Fruit fly (Drosophila melanogaster) whole organism, embryonic: ENCODE data around the gene rasp.

Source experiments
- BEAF-32 ChIP-seq: fragments of 200-800 bp; sonication (Bioruptor generic); optimal IDR thresholded peaks from 3 replicates; lab custom pipeline; 2017; ENCODE audit warnings: missing biosample characterization, missing genetic modification characterization, mild to moderate bottlenecking, moderate library complexity, missing genetic modification reagents
- CG10267 ChIP-seq: fragments of 200-800 bp; sonication (Bioruptor generic); optimal IDR thresholded peaks from 2 replicates; lab custom pipeline; 2018; ENCODE audit warnings: missing biosample characterization, mild to moderate bottlenecking, missing genetic modification characterization, moderate library complexity
- CG11085 ChIP-seq: fragments of 200-800 bp; sonication (Bioruptor generic); IDR thresholded peaks from 2 replicates; pipeline ENCODE4 v1.3.6; 2022; ENCODE audit warnings: missing biosample characterization, missing genetic modification characterization
- CG12942 ChIP-seq: fragments of 200-800 bp; sonication (Bioruptor generic); optimal IDR thresholded peaks from 3 replicates; lab custom pipeline; 2016; ENCODE audit warnings: missing biosample characterization, missing genetic modification characterization
- CG13287 ChIP-seq: fragments of 200-800 bp; sonication (Bioruptor generic); IDR thresholded peaks from 2 replicates; pipeline ENCODE4 v1.3.6; 2022; ENCODE audit warnings: missing biosample characterization, missing genetic modification characterization; ENCODE audit not compliant: partially characterized antibody
- CG13296 ChIP-seq: fragments of 200-800 bp; sonication (Bioruptor generic); optimal IDR thresholded peaks from 3 replicates; lab custom pipeline; 2018; ENCODE audit warnings: missing biosample characterization, mild to moderate bottlenecking, missing genetic modification characterization
- CG13424 ChIP-seq: fragments of 200-800 bp; sonication (Bioruptor generic); optimal IDR thresholded peaks from 2 replicates; lab custom pipeline; 2019; ENCODE audit warnings: missing biosample characterization, mild to moderate bottlenecking, missing genetic modification characterization, moderate library complexity
- CG14667 ChIP-seq: fragments of 200-800 bp; sonication (Bioruptor generic); IDR thresholded peaks from 2 replicates; pipeline ENCODE4 v1.3.6; 2022; ENCODE audit warnings: missing biosample characterization, missing genetic modification characterization
- CG14860 ChIP-seq: fragments of 200-800 bp; sonication (Bioruptor generic); IDR thresholded peaks from 3 replicates; pipeline ENCODE4 v1.3.6; 2022; ENCODE audit warnings: missing biosample characterization, missing genetic modification characterization; ENCODE audit not compliant: partially characterized antibody
- CG2202 ChIP-seq: fragments of 200-800 bp; sonication (Bioruptor generic); optimal IDR thresholded peaks from 2 replicates; lab custom pipeline; 2018; ENCODE audit warnings: missing biosample characterization, mild to moderate bottlenecking, missing genetic modification characterization
- CG31365 ChIP-seq: fragments of 200-800 bp; sonication (Bioruptor generic); optimal IDR thresholded peaks from 2 replicates; lab custom pipeline; 2018; ENCODE audit warnings: missing biosample characterization, mild to moderate bottlenecking, missing genetic modification characterization
- CG31388 ChIP-seq: fragments of 200-800 bp; sonication (Bioruptor generic); optimal IDR thresholded peaks from 2 replicates; lab custom pipeline; 2016; ENCODE audit warnings: missing biosample characterization, missing genetic modification characterization
- CG4328 ChIP-seq: fragments of 200-800 bp; sonication (Bioruptor generic); optimal IDR thresholded peaks from 3 replicates; lab custom pipeline; 2017; ENCODE audit warnings: missing biosample characterization, missing genetic modification reagents, missing genetic modification characterization
- CG4707 ChIP-seq: fragments of 200-800 bp; sonication (Bioruptor generic); optimal IDR thresholded peaks from 2 replicates; lab custom pipeline; 2018; ENCODE audit warnings: missing biosample characterization, mild to moderate bottlenecking, missing genetic modification characterization, moderate library complexity
- CG5245 ChIP-seq: fragments of 200-800 bp; sonication (Bioruptor generic); optimal IDR thresholded peaks from 3 replicates; lab custom pipeline; 2016; ENCODE audit warnings: missing biosample characterization, missing genetic modification characterization
- CG9437 ChIP-seq: fragments of 200-800 bp; sonication (Bioruptor generic); optimal IDR thresholded peaks from 2 replicates; lab custom pipeline; 2018; ENCODE audit warnings: missing biosample characterization, mild to moderate bottlenecking, missing genetic modification characterization
- CG9932 ChIP-seq: fragments of 200-800 bp; sonication (Bioruptor generic); IDR thresholded peaks from 2 replicates; pipeline ENCODE4 v1.3.6; 2022; ENCODE audit warnings: missing biosample characterization, missing genetic modification characterization
- Dad ChIP-seq: fragments of 200-800 bp; sonication (Bioruptor generic); optimal IDR thresholded peaks from 3 replicates; lab custom pipeline; 2016; ENCODE audit warnings: missing biosample characterization, missing genetic modification characterization
- Eip74EF ChIP-seq, 2 experiments: fragments of 200-800 bp in 1 of 2; fragments of >200 bp in 1 of 2; sonication (Bioruptor generic) in 1 of 2; optimal IDR thresholded peaks; 2 replicates each; lab custom pipeline; 2017 to 2019; ENCODE audit warnings: missing biosample characterization in 2 of 2, missing genetic modification characterization in 2 of 2, mild to moderate bottlenecking in 1 of 2, moderate library complexity in 1 of 2
- H15 ChIP-seq: fragments of 200-800 bp; sonication (Bioruptor generic); IDR thresholded peaks from 3 replicates; pipeline ENCODE4 v1.3.6; 2022; ENCODE audit warnings: missing biosample characterization, missing genetic modification characterization
- HLH3B ChIP-seq: fragments of 200-800 bp; sonication (Bioruptor generic); IDR thresholded peaks from 2 replicates; pipeline ENCODE4 v1.3.6; 2022; ENCODE audit warnings: missing biosample characterization, missing genetic modification characterization
- Hr51 ChIP-seq, 2 experiments: fragments of 200-800 bp; sonication (Bioruptor generic); optimal IDR thresholded peaks; 2 replicates in 1 of 2; 3 replicates in 1 of 2; lab custom pipeline; 2016 to 2018; ENCODE audit warnings: missing biosample characterization in 2 of 2, missing genetic modification characterization in 2 of 2, mild to moderate bottlenecking in 1 of 2, moderate library complexity in 1 of 2
- Lim3 ChIP-seq: fragments of 200-800 bp; sonication (Bioruptor generic); IDR thresholded peaks from 2 replicates; pipeline ENCODE4 v1.3.6; 2022; ENCODE audit warnings: missing biosample characterization, missing genetic modification characterization
- Mes4 ChIP-seq: fragments of 200-800 bp; sonication (Bioruptor generic); optimal IDR thresholded peaks from 2 replicates; lab custom pipeline; 2016; ENCODE audit warnings: missing biosample characterization, missing genetic modification characterization
- NK7.1 ChIP-seq: fragments of 200-800 bp; sonication (Bioruptor generic); optimal IDR thresholded peaks from 3 replicates; lab custom pipeline; 2016; ENCODE audit warnings: missing biosample characterization, missing genetic modification characterization
- Oli ChIP-seq: fragments of 200-800 bp; sonication (Bioruptor generic); optimal IDR thresholded peaks from 2 replicates; lab custom pipeline; 2018; ENCODE audit warnings: missing biosample characterization, mild to moderate bottlenecking, missing genetic modification characterization, moderate library complexity
- Poxn ChIP-seq: fragments of 200-800 bp; sonication (Bioruptor generic); IDR thresholded peaks from 2 replicates; pipeline ENCODE4 v1.3.6; 2022; ENCODE audit warnings: missing biosample characterization, missing genetic modification characterization
- Sry-β ChIP-seq: fragments of 200-800 bp; sonication (Bioruptor generic); optimal IDR thresholded peaks from 2 replicates; lab custom pipeline; 2018; ENCODE audit warnings: missing biosample characterization, mild to moderate bottlenecking, missing genetic modification characterization, moderate library complexity
- TFAM ChIP-seq: fragments of 200-800 bp; sonication (Bioruptor generic); optimal IDR thresholded peaks from 2 replicates; lab custom pipeline; 2017; ENCODE audit warnings: missing biosample characterization, missing genetic modification characterization, inconsistent platforms
- YL-1 ChIP-seq: fragments of 200-800 bp; sonication (Bioruptor generic); optimal IDR thresholded peaks from 3 replicates; lab custom pipeline; 2017; ENCODE audit warnings: missing biosample characterization, mild to moderate bottlenecking, missing genetic modification characterization
- ash1 ChIP-seq: fragments of 200-800 bp; sonication (Bioruptor generic); optimal IDR thresholded peaks from 2 replicates; lab custom pipeline; 2018; ENCODE audit warnings: missing biosample characterization, mild to moderate bottlenecking, missing genetic modification characterization
- bigmax ChIP-seq: fragments of 200-800 bp; sonication (Bioruptor generic); optimal IDR thresholded peaks from 2 replicates; lab custom pipeline; 2018; ENCODE audit warnings: missing biosample characterization, mild to moderate bottlenecking, missing genetic modification characterization
- dati ChIP-seq: fragments of 200-800 bp; sonication (Bioruptor generic); IDR thresholded peaks from 2 replicates; pipeline ENCODE4 v1.3.6; 2022; ENCODE audit warnings: missing biosample characterization, missing genetic modification characterization
- disco-r ChIP-seq: fragments of 200-800 bp; sonication (Bioruptor generic); optimal IDR thresholded peaks from 2 replicates; lab custom pipeline; 2016; ENCODE audit warnings: missing biosample characterization, missing genetic modification characterization
- fd3F ChIP-seq: fragments of 200-800 bp; sonication (Bioruptor generic); optimal IDR thresholded peaks from 2 replicates; lab custom pipeline; 2018; ENCODE audit warnings: missing biosample characterization, mild to moderate bottlenecking, missing genetic modification characterization, moderate library complexity
- fru ChIP-seq: fragments of >200 bp; optimal IDR thresholded peaks from 2 replicates; lab custom pipeline; 2017
- kah ChIP-seq: fragments of 200-800 bp; sonication (Bioruptor generic); optimal IDR thresholded peaks from 2 replicates; lab custom pipeline; 2018; ENCODE audit warnings: missing biosample characterization, mild to moderate bottlenecking, missing genetic modification characterization
- kay ChIP-seq: fragments of 200-800 bp; sonication (Bioruptor generic); optimal IDR thresholded peaks from 2 replicates; lab custom pipeline; 2016; ENCODE audit warnings: missing biosample characterization, missing genetic modification characterization
- ken ChIP-seq: fragments of 200-800 bp; sonication (Bioruptor generic); IDR thresholded peaks from 3 replicates; pipeline ENCODE4 v1.3.6; 2022; ENCODE audit warnings: missing biosample characterization, missing genetic modification characterization
- lilli ChIP-seq: fragments of 200-800 bp; sonication (Bioruptor generic); optimal IDR thresholded peaks from 3 replicates; lab custom pipeline; 2016; ENCODE audit warnings: missing biosample characterization, missing genetic modification characterization
- lmd ChIP-seq: fragments of 200-800 bp; sonication (Bioruptor generic); IDR thresholded peaks from 2 replicates; pipeline ENCODE4 v1.3.6; 2022; ENCODE audit warnings: missing biosample characterization, missing genetic modification characterization
- onecut ChIP-seq: fragments of 200-800 bp; sonication (Bioruptor generic); IDR thresholded peaks from 2 replicates; pipeline ENCODE4 v1.3.6; 2022; ENCODE audit warnings: missing biosample characterization, missing genetic modification characterization
- pan ChIP-seq, 4 experiments: fragments of >200 bp in 3 of 4; fragments of 200-800 bp in 1 of 4; sonication (Bioruptor generic) in 1 of 4; optimal IDR thresholded peaks in 3 of 4; IDR thresholded peaks in 1 of 4; 2 replicates each; pipeline versions ENCODE4 v1.3.6 to Lab custom; 2017 to 2022; ENCODE audit warnings: missing biosample characterization in 2 of 4, missing genetic modification characterization in 2 of 4, mixed read lengths in 1 of 4
- sens-2 ChIP-seq: fragments of 200-800 bp; sonication (Bioruptor generic); IDR thresholded peaks from 2 replicates; pipeline ENCODE4 v1.3.6; 2022; ENCODE audit warnings: missing biosample characterization, missing genetic modification characterization
- tap ChIP-seq: fragments of 200-800 bp; optimal IDR thresholded peaks from 3 replicates; lab custom pipeline; 2019; ENCODE audit warnings: missing biosample characterization, mild to moderate bottlenecking, missing genetic modification characterization, moderate library complexity
- tgo ChIP-seq: fragments of 200-800 bp; sonication (Bioruptor generic); IDR thresholded peaks from 3 replicates; pipeline ENCODE4 v1.3.6; 2022; ENCODE audit warnings: missing biosample characterization, missing genetic modification characterization
- tio ChIP-seq: fragments of 200-800 bp; sonication (Bioruptor generic); optimal IDR thresholded peaks from 2 replicates; lab custom pipeline; 2017; ENCODE audit warnings: missing biosample characterization, missing genetic modification characterization, inconsistent platforms
- tup ChIP-seq: fragments of 200-800 bp; sonication (Bioruptor generic); optimal IDR thresholded peaks from 2 replicates; lab custom pipeline; 2016; ENCODE audit warnings: missing biosample characterization, mild to moderate bottlenecking, missing genetic modification characterization, moderate library complexity
- vvl ChIP-seq: fragments of 200-800 bp; sonication (Bioruptor generic); IDR thresholded peaks from 2 replicates; pipeline ENCODE4 v1.3.6; 2022; ENCODE audit warnings: missing biosample characterization, missing genetic modification characterization
- wek ChIP-seq: fragments of 200-800 bp; sonication (Bioruptor generic); optimal IDR thresholded peaks from 3 replicates; lab custom pipeline; 2018; ENCODE audit warnings: missing biosample characterization, mild to moderate bottlenecking, missing genetic modification characterization, moderate library complexity

The rasp gene

dm6 chr3L:3127544-3127943 lies 34.4 kb upstream of the rasp start, which contains the start of gene promL (continued):
- no peak for TF ChIP-seq CG11085 (GFP tag; lab: Robert Waterston, UW)
- TF ChIP-seq CG13424: peak; percentile 29
- peak; percentile 32 for TF ChIP-seq ash1 (GFP tag; lab: Kevin White, UChicago)
- peak in 1 of 2 experiments; percentile 48 for TF ChIP-seq Eip74EF (GFP tag; optimal IDR thresholded peaks at IDR 0.05; lab: Kevin White, UChicago)
- peak; percentile 2 for TF ChIP-seq CG2202
- TF ChIP-seq sens-2: no peak
- peak; percentile 47 for TF ChIP-seq BEAF-32
- no peak for TF ChIP-seq lmd (GFP tag; lab: Robert Waterston, UW)
- TF ChIP-seq TFAM (GFP tag; lab: Kevin White, UChicago): no peak
- no peak for TF ChIP-seq CG14667 (GFP tag; lab: Robert Waterston, UW)
- no peak for TF ChIP-seq pan (optimal IDR thresholded peaks at IDR 0.05; lab: Kevin White, UChicago)
- TF ChIP-seq pan (GFP tag; optimal IDR thresholded peaks at IDR 0.05 in 1 of 2, IDR thresholded peaks at IDR 0.05 in 1 of 2): peak in 1 of 2 experiments; percentile 30
- TF ChIP-seq onecut (GFP tag; lab: Robert Waterston, UW): peak; percentile 74
- TF ChIP-seq CG4707 (GFP tag; lab: Kevin White, UChicago): peak; percentile 46
- no peak for TF ChIP-seq CG9932
- TF ChIP-seq CG4328: peak; percentile 49
- no peak for TF ChIP-seq CG14860 (GFP tag; lab: Robert Waterston, UW)
- TF ChIP-seq wek (GFP tag; lab: Kevin White, UChicago): peak; percentile 54
- TF ChIP-seq bigmax (GFP tag; lab: Kevin White, UChicago): peak; percentile 2
- TF ChIP-seq Mes4 (GFP tag; lab: Kevin White, UChicago): peak; percentile 67
- peak; percentile 12 for TF ChIP-seq tap (tag; lab: Kevin White, UChicago)
- peak; percentile 76 for TF ChIP-seq CG13296
- TF ChIP-seq NK7.1 (GFP tag; lab: Kevin White, UChicago): peak; percentile 71
- no peak for TF ChIP-seq CG31388 (GFP tag; lab: Kevin White, UChicago)
- no peak for TF ChIP-seq Sry-β (GFP tag; lab: Kevin White, UChicago)
- TF ChIP-seq CG13287 (GFP tag; lab: Robert Waterston, UW): peak; percentile 44; the same call in 1 of the 2 replicates
- TF ChIP-seq dati (GFP tag; lab: Robert Waterston, UW): no peak
- TF ChIP-seq CG5245 (GFP tag; lab: Kevin White, UChicago): peak; percentile 27
- no peak for TF ChIP-seq fru
- TF ChIP-seq Oli: peak; percentile 15
- peak; percentile 10 for TF ChIP-seq fd3F
- TF ChIP-seq disco-r (GFP tag; lab: Kevin White, UChicago): peak; percentile 32
- TF ChIP-seq Dad (GFP tag; lab: Kevin White, UChicago): peak; percentile 13
- no peak for TF ChIP-seq CG12942
- no peak for TF ChIP-seq tup (GFP tag; lab: Kevin White, UChicago)
- TF ChIP-seq CG10267 (tag; lab: Kevin White, UChicago): peak; percentile 69
- no peak for TF ChIP-seq ken (GFP tag; lab: Robert Waterston, UW)
- no peak for TF ChIP-seq Poxn
- TF ChIP-seq H15: no peak
- peak; percentile 68 for TF ChIP-seq vvl (GFP tag; lab: Robert Waterston, UW)
- no peak; the same call in 2 of the 3 replicates for TF ChIP-seq tgo (GFP tag; lab: Robert Waterston, UW)
- TF ChIP-seq kah (GFP tag; lab: Kevin White, UChicago): no peak
- no peak for TF ChIP-seq Lim3
- peak; percentile 37 for TF ChIP-seq CG31365 (tag; lab: Kevin White, UChicago)
- TF ChIP-seq tio (GFP tag; lab: Kevin White, UChicago): no peak
- peak; percentile 18 to 52 for TF ChIP-seq Hr51 (GFP tag; optimal IDR thresholded peaks at IDR 0.05; lab: Kevin White, UChicago)
- TF ChIP-seq kay (GFP tag; lab: Kevin White, UChicago): no peak
- TF ChIP-seq HLH3B (GFP tag; lab: Robert Waterston, UW): 0 out of 2 replicates have a peak, but pooled peaks have one; percentile 11
- peak; percentile 90 for TF ChIP-seq YL-1 (GFP tag; lab: Kevin White, UChicago)
- TF ChIP-seq CG9437 (GFP tag; lab: Kevin White, UChicago): peak; percentile 50
- TF ChIP-seq lilli (GFP tag; lab: Kevin White, UChicago): peak; percentile 47
